Fruit fly (Drosophila melanogaster) whole organism, larva: ENCODE results near the gene Tcs5.

Source experiments
- noc ChIP-seq: fragments of 200-800 bp; sonication (Bioruptor generic); optimal IDR thresholded peaks from 3 replicates; lab custom pipeline; 2019; ENCODE audit warnings: missing biosample characterization, mild to moderate bottlenecking, missing genetic modification characterization, moderate library complexity

Gene Tcs5

dm6 chr3L:5154917-5155613, 15.9 kb upstream of the Tcs5 start:
- no peak for TF ChIP-seq noc (tag; lab: Kevin White, UChicago)

- TF ChIP-seq noc (tag; lab: Kevin White, UChicago), result peak; percentile 55
These were observed 13.2 kb upstream of the Tcs5 start, which contains the start of the genes Gen and Srp54k for dm6 chr3L:5152354-5152806. Gene Gen, minus strand, starts transcription at chr3L:5152376. Gene Srp54k, plus strand, starts transcription at chr3L:5152678.

- no peak for TF ChIP-seq noc (tag; lab: Kevin White, UChicago)
These were observed 6.6 kb upstream of the Tcs5 start, which contains the start of the genes Fitm and AlaRS-m for dm6 chr3L:5145814-5146244. Gene Fitm, minus strand, starts transcription at chr3L:5146063. Gene AlaRS-m, plus strand, starts transcription at chr3L:5146098.

- TF ChIP-seq noc (tag; lab: Kevin White, UChicago), result no peak
These were observed 2.3 kb upstream of the Tcs5 start, which contains the start of the genes Dhrs4 and Gdap1 for dm6 chr3L:5141380-5142101. Gene Dhrs4, minus strand, starts transcription at chr3L:5141646. Gene Gdap1, plus strand, starts transcription at chr3L:5141953.

- TF ChIP-seq noc (tag; lab: Kevin White, UChicago), result no peak
These were observed 3.1 kb downstream of the Tcs5 start, which contains the start of the genes CG10674 and CG4611 for dm6 chr3L:5136123-5136522. Gene CG10674, minus strand, starts transcription at chr3L:5136292. Gene CG4611, plus strand, starts transcription at chr3L:5136376.

dm6 chr3L:5133704-5134430, 5.3 kb downstream of the Tcs5 start, which contains the start of gene Yod1:
Gene Yod1, plus strand, starts transcription at chr3L:5133871.
- no peak for TF ChIP-seq noc (tag; lab: Kevin White, UChicago)

- TF ChIP-seq noc (tag; lab: Kevin White, UChicago), result no peak
These were observed 6.2 kb downstream of the Tcs5 start, which contains the start of gene CG15213 for dm6 chr3L:5132966-5133365. Gene CG15213, minus strand, starts transcription at chr3L:5133220.

dm6 chr3L:5131245-5131644, 8.0 kb downstream of the Tcs5 start, which contains the start of gene CG15212:
Gene CG15212, plus strand, starts transcription at chr3L:5131545.
- TF ChIP-seq noc (tag; lab: Kevin White, UChicago), result no peak

- TF ChIP-seq noc (tag; lab: Kevin White, UChicago), result no peak
These were observed 8.7 kb downstream of the Tcs5 start for dm6 chr3L:5130508-5130907.

- TF ChIP-seq noc (tag; lab: Kevin White, UChicago), result no peak
These were observed 10.0 kb downstream of the Tcs5 start, which contains the start of gene CG4597 for dm6 chr3L:5129199-5129598. Gene CG4597, plus strand, starts transcription at chr3L:5129499.

- TF ChIP-seq noc (tag; lab: Kevin White, UChicago), result no peak
These were observed 11.0 kb downstream of the Tcs5 start for dm6 chr3L:5128214-5128613.

- TF ChIP-seq noc (tag; lab: Kevin White, UChicago), result no peak
These were observed 11.6 kb downstream of the Tcs5 start for dm6 chr3L:5127609-5128008.

dm6 chr3L:5125202-5125601, 14.0 kb downstream of the Tcs5 start:
- no peak for TF ChIP-seq noc (tag; lab: Kevin White, UChicago)

dm6 chr3L:5102050-5102449, 37.1 kb downstream of the Tcs5 start:
- TF ChIP-seq noc (tag; lab: Kevin White, UChicago), result no peak

dm6 chr3L:5096674-5097073, 42.5 kb downstream of the Tcs5 start:
- TF ChIP-seq noc (tag; lab: Kevin White, UChicago), result no peak
